Worm (Caenorhabditis elegans): ENCODE data around the gene F49E11.2.

F49E11.2 gene

DNA sequence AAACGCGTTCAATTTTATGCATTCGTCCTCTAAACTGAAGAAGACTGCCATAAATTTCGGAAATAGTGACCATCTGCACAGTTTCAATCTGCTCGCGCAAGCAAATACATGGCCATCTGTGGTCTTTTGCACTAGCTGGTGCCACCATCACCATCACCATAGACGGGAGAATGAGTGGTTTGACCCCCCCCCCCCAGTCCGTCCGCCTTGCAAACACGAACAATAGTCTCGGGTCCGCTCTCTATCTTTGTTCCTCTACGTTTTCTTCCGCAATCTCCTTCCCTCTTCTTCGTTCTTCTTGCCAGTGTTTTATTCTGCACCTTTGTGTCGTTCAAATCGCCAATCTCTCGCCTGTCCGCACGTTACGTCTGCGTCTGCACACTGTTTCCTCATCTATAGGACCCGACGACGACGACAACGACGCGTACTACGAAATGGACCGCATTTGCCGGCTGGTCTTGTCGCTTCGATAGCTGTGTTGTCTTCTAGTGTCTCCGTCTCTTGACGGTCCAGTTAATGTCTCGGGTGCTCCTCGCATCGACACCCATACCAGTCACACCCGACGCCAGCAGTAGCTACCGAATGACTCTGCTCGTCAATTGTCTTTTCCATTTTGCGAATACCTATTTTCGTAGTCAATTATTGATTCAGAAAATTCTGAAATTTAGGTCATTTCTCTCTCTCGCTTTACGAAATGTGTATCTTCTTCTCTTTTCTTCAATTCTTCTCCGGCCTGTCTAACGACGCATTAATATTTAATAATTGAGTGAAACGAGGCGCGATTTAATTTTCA is 8.9 kb downstream of the F49E11.2 start:
- no peak for TF ChIP-seq unc-62 (GFP tag; optimal IDR thresholded peaks at IDR 0.05)

DNA sequence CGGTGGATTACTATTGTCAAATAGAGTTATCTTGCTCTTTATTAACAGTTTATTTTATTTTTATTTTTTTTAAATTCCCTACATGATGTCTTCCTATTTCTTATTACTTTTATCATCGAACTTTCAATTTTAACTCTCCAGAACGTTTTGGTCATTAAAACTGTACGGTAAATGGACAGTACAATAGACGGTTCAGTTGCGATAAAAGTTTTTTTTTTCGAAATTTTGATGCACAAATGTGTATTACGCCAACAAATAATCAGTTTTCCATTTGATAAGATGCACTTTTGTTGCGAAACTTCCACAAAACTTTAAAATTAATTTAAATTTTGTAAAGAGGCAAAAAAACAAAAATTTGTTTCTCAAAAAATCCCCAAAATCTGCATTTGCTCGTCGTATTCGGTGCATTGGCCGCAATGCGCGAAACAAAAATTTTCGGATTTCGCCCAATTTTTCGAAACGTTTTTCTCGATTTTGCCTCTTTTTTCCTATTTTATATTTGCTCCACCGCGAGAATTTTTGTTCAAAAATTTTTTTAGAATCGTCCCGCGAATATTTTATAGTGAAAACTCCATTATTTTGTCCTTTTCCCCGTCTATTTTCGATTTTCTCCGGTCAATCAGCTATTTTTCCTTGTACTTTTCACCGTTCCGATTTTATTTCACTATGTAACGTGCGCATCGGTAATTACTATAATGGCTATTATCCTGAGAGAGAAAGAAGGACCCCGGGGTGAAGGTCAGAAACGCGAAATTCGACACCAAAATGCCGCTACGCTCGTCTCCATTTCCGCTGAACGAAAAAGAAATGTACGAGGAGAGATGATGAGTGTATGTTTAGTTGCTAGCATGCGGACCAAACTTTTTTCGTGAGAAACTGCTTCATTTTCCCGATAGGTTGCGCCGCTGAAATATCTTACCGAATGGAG is 9.8 kb downstream of the F49E11.2 start:
- no peak for TF ChIP-seq unc-62 (GFP tag; optimal IDR thresholded peaks at IDR 0.05)

DNA sequence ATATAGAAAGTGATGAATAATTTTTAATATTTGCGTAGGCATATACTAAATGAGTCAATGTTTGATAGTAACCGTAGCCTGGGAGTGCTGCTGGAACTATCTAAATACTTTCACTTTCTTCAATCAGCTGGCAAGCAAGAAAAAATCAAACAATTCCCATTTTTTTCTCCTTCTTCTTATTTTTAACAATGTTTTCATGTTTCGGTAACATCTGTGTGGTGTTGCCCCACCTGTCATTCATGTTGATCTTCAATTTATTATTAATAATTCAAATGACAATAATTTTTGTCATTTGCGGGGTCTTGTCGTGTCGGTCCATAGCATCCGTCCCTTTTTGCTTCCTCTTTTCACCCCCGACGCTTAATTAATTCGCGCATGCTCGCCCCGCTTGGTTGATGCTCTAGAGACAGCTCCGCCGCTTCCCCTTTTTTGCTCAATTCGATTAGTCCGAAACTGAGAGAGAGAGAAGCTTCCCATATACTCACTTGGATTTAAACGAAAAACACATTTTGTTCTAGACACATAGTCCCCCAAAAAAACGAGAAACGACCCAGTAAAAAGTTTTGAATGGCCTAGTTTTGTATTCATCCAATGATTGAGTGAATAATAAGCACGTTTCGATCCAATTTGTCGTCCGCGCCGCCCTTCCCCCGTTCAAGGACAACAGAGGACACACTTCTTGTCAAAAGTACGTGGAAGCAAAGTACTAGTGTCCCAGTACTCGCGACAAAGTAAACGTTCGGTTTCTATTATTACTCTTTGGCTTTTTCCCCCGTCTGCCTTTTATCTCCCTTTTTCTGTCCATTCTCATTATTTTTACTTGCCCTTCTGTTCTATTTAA is 10.8 kb downstream of the F49E11.2 start:
- TF ChIP-seq unc-62 (GFP tag; optimal IDR thresholded peaks at IDR 0.05), result no peak

ce11 chrIV:13026762-13027161 is 12.0 kb downstream of the F49E11.2 start:
- TF ChIP-seq unc-62 (GFP tag; optimal IDR thresholded peaks at IDR 0.05), result no peak

DNA sequence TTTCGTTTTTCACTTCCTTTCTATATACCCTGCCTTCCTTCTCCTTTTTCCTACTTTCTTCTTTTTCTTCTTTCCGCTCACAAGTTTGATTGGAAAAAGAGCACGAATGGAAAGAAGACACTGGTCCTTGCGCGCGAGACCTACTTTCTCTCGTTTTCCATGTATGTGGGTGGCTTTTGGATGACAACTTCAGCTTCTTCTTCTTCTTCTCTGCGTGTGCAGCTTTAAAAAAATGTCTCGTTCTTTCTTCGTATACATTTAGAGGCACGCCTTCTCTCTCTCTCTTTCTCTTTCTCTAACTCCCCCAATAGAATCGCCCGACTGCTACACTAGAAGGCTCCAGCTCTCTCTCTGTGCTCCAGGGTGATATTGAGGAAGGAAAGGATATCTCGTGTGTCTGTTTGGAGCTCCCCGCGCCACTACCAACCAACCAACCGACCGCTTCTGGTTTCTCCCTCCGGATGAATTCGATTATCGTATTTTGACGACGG is 12.9 kb downstream of the F49E11.2 start:
- no peak for TF ChIP-seq unc-62 (GFP tag; optimal IDR thresholded peaks at IDR 0.05)

DNA sequence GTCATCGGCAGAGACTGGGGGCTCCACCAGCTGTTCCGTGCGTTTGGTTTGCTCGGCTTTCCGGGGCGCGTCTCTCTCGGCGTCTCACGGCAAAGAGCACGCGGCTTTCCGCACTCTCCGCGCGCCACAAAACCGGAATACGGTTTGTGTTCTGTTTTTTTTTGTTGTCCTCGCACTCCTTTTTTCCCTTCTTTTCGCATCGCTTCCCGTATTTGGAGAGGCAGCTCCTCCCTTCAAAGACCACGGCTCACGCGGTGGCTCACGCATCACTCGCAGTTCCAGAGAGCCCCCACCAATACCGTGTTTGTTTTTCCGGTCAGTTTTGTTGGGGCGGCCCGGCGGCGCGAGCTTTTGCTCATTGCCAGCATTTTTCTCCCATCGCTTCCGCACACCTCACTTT is 15.9 kb downstream of the F49E11.2 start:
- TF ChIP-seq unc-62 (GFP tag; optimal IDR thresholded peaks at IDR 0.05), result no peak

DNA sequence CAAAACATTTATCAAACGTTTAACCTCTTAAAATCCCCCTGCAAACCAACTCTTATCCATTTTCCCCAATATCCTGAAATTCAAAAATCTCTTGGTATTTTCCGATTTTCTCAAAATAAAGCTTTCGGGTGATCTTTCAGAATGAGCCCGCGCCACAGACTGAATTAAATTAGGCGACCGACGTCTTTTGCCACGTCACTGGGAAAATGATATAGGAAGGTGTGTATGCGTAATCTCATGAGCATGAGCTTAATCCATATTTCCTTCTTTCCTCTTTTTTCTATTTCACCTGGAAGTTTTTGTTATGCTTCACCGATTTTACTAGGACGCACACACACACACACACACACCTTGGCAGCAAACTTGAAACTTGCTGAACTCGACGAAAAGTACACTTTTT is 17.8 kb downstream of the F49E11.2 start:
- TF ChIP-seq unc-62 (GFP tag; optimal IDR thresholded peaks at IDR 0.05), result no peak

ce11 chrIV:13016820-13017219 is 22.0 kb downstream of the F49E11.2 start:
- no peak for TF ChIP-seq unc-62 (GFP tag; optimal IDR thresholded peaks at IDR 0.05)

DNA sequence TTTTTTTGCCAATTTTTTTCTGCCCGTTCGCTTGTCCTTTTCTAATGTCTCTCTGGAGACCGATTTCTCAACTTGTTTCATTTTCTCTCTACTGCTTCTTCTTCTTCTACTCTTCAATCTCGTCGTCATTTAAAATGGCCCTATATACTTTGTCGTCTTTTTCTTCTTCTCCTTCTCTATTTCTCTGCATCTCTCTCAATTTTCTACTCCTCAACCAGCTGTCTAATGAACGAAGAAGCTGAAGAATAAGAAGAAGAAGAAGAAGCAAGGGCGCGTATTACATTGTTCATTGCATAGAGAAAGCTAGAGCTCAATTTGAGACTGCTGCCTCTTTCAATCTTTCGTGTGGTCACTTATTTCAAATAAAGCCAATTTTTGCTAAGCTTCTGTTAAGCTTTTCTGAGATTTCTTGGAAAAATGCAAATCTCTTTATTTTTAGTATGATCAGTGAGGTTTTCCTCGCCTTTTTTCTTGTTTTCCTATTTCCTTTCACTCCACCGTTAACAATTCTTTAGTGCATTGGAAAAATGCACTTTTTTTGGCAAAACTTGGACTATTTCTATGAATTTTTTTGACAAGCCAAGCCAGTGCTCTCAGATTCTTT is 22.9 kb downstream of the F49E11.2 start:
- TF ChIP-seq unc-62 (GFP tag; optimal IDR thresholded peaks at IDR 0.05), result no peak

- no peak for TF ChIP-seq unc-62 (GFP tag; optimal IDR thresholded peaks at IDR 0.05)
These were observed 25.0 kb downstream of the F49E11.2 start for ce11 chrIV:13013711-13014341.

- TF ChIP-seq unc-62 (GFP tag; optimal IDR thresholded peaks at IDR 0.05), result no peak
These were observed 25.6 kb downstream of the F49E11.2 start for ce11 chrIV:13013231-13013630.

ce11 chrIV:13009507-13009906 is 29.3 kb downstream of the F49E11.2 start:
- TF ChIP-seq unc-62 (GFP tag; optimal IDR thresholded peaks at IDR 0.05), result no peak

DNA sequence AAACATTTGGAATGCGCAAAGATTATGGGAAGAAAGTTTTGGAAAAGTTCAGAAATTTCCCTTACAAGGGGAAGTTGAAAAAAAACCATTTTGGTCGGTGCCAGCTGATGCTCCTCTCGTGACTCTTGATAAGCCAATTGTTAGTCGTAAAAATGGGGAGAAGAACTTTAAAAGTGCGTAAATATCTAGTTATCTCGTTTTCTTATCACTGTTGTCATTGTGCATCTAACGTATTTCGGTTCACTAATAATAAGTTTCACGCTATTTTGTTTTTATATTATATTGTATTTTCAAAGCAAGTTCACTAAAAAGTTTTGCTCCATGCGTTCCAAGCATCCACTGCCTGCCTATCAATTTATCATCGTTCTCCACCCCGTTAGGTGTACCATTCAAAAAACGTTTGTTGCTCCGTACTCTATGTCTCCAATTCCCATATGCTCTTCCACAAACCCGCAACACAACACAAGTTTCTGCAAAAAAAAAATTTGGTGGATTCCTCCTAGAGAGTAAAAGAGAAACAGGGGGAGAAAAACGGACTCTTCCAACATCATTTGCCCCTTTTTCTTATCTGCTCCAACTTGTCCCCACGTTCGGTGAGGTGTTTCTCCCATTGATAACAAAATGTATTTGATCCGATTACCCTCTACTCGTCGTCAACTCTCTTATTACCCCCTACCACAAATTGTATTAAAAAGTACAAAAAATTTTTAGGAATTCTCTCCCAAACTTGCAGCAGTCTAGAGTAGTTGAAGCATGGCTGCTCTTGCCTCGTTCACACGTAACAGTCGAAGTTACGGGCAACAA is 30.2 kb downstream of the F49E11.2 start, which contains the start of gene mbk-2:
Gene mbk-2 (plus strand): TSS at position 754 of the 804 bp plus-strand sequence.
- TF ChIP-seq unc-62 (GFP tag; optimal IDR thresholded peaks at IDR 0.05), result no peak

DNA sequence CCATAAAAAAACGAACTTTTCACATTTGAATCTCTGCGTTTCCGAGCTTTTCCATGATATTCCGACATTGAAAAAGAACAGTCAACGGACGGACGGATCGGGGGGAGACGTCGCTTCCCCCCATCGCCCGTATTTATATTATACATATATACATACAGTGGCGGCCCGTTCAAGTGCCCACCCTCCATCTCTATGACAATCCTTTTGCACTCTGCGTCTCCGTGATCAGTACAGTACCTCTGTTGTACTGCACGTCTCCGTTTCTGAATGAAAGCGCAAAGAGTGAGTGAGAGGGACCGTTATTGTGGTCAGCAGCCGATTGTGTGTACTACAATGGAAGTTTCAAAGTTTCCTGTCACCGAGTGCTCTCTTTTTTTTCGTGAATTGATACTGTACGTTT is 39.7 kb downstream of the F49E11.2 start:
- TF ChIP-seq unc-62 (GFP tag; optimal IDR thresholded peaks at IDR 0.05), result no peak
